Worm (Caenorhabditis elegans): ENCODE results near the gene daf-37.

daf-37 gene

ce11 chrII:6223755-6224154, 15.7 kb upstream of the daf-37 start:
- TF ChIP-seq lin-39 (tag; optimal IDR thresholded peaks at IDR 0.05) (no peak), ama-1 (optimal IDR thresholded peaks at IDR 0.05) (no peak), elt-1 (tag; optimal IDR thresholded peaks at IDR 0.05) (no peak), unc-55 (GFP tag; optimal IDR thresholded peaks at IDR 0.05) (no peak), ztf-1 (GFP tag; conservative IDR thresholded peaks at IDR 0.05) (no peak), lsy-2 (tag; optimal IDR thresholded peaks at IDR 0.05) (no peak), nhr-25 (tag; optimal IDR thresholded peaks at IDR 0.05) (no peak)

ce11 chrII:6222558-6222957, 14.5 kb upstream of the daf-37 start, which contains the start of gene C30B5.6:
Gene C30B5.6, minus strand, starts transcription at chrII:6222658.
- TF ChIP-seq alr-1 (tag; optimal IDR thresholded peaks at IDR 0.05) = no peak
- no peak for TF ChIP-seq C34F6.9 (tag; optimal IDR thresholded peaks at IDR 0.05)
- TF ChIP-seq ztf-4 (tag; optimal IDR thresholded peaks at IDR 0.05) = no peak
- no peak for TF ChIP-seq fos-1 (tag; optimal IDR thresholded peaks at IDR 0.05)
- no peak for TF ChIP-seq nhr-10 (tag; optimal IDR thresholded peaks at IDR 0.05)
- no peak for TF ChIP-seq nhr-21 (tag; optimal IDR thresholded peaks at IDR 0.05)
- TF ChIP-seq ceh-16 (tag; optimal IDR thresholded peaks at IDR 0.05) = no peak
- no peak for TF ChIP-seq peb-1 (tag; optimal IDR thresholded peaks at IDR 0.05)
- TF ChIP-seq skn-1 (tag; optimal IDR thresholded peaks at IDR 0.05) = no peak
- no peak for TF ChIP-seq elt-3 (tag; optimal IDR thresholded peaks at IDR 0.05)
- no peak for TF ChIP-seq lin-39 (tag; optimal IDR thresholded peaks at IDR 0.05)
- TF ChIP-seq nhr-11 (tag; optimal IDR thresholded peaks at IDR 0.05) = no peak
- no peak for TF ChIP-seq ZK546.5 (tag; optimal IDR thresholded peaks at IDR 0.05)
- TF ChIP-seq lin-13 (GFP tag; optimal IDR thresholded peaks at IDR 0.05) = no peak

DNA sequence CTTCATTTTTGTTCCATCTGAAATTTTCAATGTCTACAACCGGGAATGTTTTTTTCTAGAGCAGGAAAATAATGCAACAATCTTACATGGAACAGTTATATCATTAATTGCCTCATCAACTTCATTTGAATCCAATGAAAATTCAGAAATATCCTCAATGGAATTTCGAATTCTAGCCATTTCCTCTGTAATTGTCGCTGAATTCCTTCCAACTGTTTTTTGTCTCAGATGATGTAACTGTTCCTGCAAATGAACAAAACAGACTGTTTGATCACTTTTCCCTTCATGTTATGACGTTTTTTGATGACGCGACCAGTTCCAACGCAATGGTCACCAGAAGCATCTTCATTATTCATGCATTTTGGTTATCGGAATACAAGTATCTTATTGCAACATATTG, 13.5 kb upstream of the daf-37 start:
- TF ChIP-seq nhr-237 (tag; optimal IDR thresholded peaks at IDR 0.05) (no peak), gmeb-1 (tag; optimal IDR thresholded peaks at IDR 0.05) (no peak), nhr-12 (tag; optimal IDR thresholded peaks at IDR 0.05) (no peak), unc-62 (GFP tag; optimal IDR thresholded peaks at IDR 0.05) (no peak), ama-1 (optimal IDR thresholded peaks at IDR 0.05) (no peak), nhr-10 (tag; optimal IDR thresholded peaks at IDR 0.05) (no peak), skn-1 (tag; optimal IDR thresholded peaks at IDR 0.05) (no peak), nhr-23 (tag; optimal IDR thresholded peaks at IDR 0.05) (no peak), sem-4 (tag; optimal IDR thresholded peaks at IDR 0.05) (no peak), mbf-1 (tag; optimal IDR thresholded peaks at IDR 0.05) (no peak), ztf-1 (GFP tag; conservative IDR thresholded peaks at IDR 0.05) (no peak), mab-5 (tag; optimal IDR thresholded peaks at IDR 0.05) (no peak), nhr-77 (tag; optimal IDR thresholded peaks at IDR 0.05) (no peak), sma-3 (GFP tag; optimal IDR thresholded peaks at IDR 0.05) (no peak), sma-9 (GFP tag; optimal IDR thresholded peaks at IDR 0.05) (no peak), sma-9 (tag; optimal IDR thresholded peaks at IDR 0.05) (no peak), unc-39 (tag; optimal IDR thresholded peaks at IDR 0.05) (no peak)

DNA sequence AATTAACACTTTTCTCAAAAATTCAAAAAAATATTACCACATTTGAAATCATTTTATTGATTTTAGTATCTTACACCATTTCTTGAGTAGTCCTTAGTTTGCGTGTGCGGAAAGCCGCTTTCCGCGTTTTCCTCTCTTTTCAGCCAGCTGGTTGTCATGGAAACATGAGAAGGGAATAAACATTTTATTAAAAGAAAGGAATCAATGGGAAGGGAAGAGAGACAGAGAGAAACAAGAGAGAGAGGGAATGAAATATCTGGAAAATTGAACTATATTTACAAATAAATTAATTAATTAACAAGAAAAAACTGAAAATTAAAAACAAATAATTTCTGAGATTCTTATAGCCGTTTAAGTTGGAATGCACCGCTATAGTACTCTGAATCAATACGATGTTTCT, 11.3 kb upstream of the daf-37 start, which contains the start of gene mks-2:
TSS of gene mks-2 (minus strand) at position 101 of the 400 bp plus-strand sequence.
- TF ChIP-seq ztf-1 (GFP tag; conservative IDR thresholded peaks at IDR 0.05) = no peak
- no peak for TF ChIP-seq snpc-4 (tag; optimal IDR thresholded peaks at IDR 0.05)
- TF ChIP-seq nhr-77 (tag; optimal IDR thresholded peaks at IDR 0.05) = no peak
- no peak for TF ChIP-seq crh-2 (tag; optimal IDR thresholded peaks at IDR 0.05)
- no peak for TF ChIP-seq nhr-10 (tag; optimal IDR thresholded peaks at IDR 0.05)
- no peak for TF ChIP-seq nhr-25 (tag; optimal IDR thresholded peaks at IDR 0.05)
- TF ChIP-seq fos-1 (tag; optimal IDR thresholded peaks at IDR 0.05) = no peak
- TF ChIP-seq nhr-21 (tag; optimal IDR thresholded peaks at IDR 0.05) = no peak
- no peak for TF ChIP-seq ceh-82 (tag; optimal IDR thresholded peaks at IDR 0.05)
- TF ChIP-seq dmd-4 (tag; optimal IDR thresholded peaks at IDR 0.05) = no peak
- no peak for TF ChIP-seq nhr-6 (tag; optimal IDR thresholded peaks at IDR 0.05)
- no peak for TF ChIP-seq peb-1 (tag; optimal IDR thresholded peaks at IDR 0.05)
- no peak for TF ChIP-seq blmp-1 (tag; optimal IDR thresholded peaks at IDR 0.05; ENCODE audit: insufficient read depth)
- no peak for TF ChIP-seq elt-1 (tag; optimal IDR thresholded peaks at IDR 0.05)
- TF ChIP-seq zag-1 (tag; optimal IDR thresholded peaks at IDR 0.05) = no peak
- no peak for TF ChIP-seq lin-39 (tag; optimal IDR thresholded peaks at IDR 0.05)
- TF ChIP-seq unc-39 (tag; optimal IDR thresholded peaks at IDR 0.05) = no peak
- no peak for TF ChIP-seq nhr-11 (tag; optimal IDR thresholded peaks at IDR 0.05)
- no peak for TF ChIP-seq sma-3 (GFP tag; optimal IDR thresholded peaks at IDR 0.05)
